Fruit fly (Drosophila melanogaster) Kc167 (cell line): ENCODE data around the gene CG16984.

Experiments used
- Myc ChIP-seq: fragments of >200 bp; optimal IDR thresholded peaks from 2 replicates; lab custom pipeline; 2017; ENCODE audit warnings: missing external identifiers
- Sin3A ChIP-seq: fragments of >200 bp; optimal IDR thresholded peaks from 2 replicates; lab custom pipeline; 2018; ENCODE audit warnings: missing external identifiers
- h ChIP-seq: fragments of >200 bp; optimal IDR thresholded peaks from 3 replicates; lab custom pipeline; 2018; ENCODE audit warnings: missing external identifiers
- insv ChIP-seq: fragments of >200 bp; optimal IDR thresholded peaks from 3 replicates; lab custom pipeline; 2018; ENCODE audit warnings: missing external identifiers
- psq ChIP-seq: fragments of >200 bp; optimal IDR thresholded peaks from 2 replicates; lab custom pipeline; 2017; ENCODE audit warnings: missing external identifiers
- ttk ChIP-seq: sonication (Bioruptor generic); optimal IDR thresholded peaks from 2 replicates; lab custom pipeline; 2017; ENCODE audit warnings: missing external identifiers

The CG16984 gene

DNA sequence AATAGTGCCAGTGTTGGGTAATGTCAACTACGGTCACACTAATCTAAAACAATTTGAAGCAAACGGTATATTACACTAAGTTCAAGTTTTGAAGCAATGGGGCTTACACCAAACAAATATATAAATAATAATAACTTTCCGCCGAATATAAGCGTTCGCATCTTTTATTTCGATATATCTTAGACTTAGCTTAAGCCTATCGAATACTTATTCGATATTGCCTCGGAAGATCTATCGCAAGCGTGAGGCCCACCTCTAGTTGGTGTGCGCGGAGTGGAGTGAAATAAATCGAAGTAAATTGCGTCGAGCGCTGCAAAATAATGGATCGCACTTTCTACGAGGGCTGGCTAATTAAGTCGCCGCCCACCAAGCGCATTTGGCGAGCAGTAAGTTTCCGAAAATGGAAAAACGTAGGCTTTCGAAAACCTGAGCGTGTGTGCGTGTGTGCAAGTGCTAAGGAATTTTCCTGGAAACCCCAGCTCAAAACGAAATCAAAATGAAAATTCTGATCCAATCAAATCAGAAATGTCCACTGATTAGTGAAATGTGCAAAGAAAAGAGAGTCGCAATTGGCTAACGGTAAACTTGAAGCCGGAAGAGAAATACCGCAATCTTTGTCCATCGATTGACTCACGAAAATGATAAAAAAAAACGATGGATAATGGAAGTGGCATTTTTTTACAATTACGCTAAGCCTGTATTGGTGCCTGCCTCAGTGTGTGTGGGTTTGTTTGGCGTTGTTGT, 6.2 kb upstream of the CG16984 start, which contains the start of gene dos:
Gene dos, plus strand, starts transcription at position 248 of the 744 bp plus-strand sequence.
- TF ChIP-seq psq (lab: Kevin White, UChicago) (peak; percentile 95), Myc (lab: Kevin White, UChicago) (no peak), ttk (lab: Kevin White, UChicago) (no peak), Sin3A (no peak), insv (lab: Kevin White, UChicago) (no peak), h (lab: Kevin White, UChicago) (no peak)

DNA sequence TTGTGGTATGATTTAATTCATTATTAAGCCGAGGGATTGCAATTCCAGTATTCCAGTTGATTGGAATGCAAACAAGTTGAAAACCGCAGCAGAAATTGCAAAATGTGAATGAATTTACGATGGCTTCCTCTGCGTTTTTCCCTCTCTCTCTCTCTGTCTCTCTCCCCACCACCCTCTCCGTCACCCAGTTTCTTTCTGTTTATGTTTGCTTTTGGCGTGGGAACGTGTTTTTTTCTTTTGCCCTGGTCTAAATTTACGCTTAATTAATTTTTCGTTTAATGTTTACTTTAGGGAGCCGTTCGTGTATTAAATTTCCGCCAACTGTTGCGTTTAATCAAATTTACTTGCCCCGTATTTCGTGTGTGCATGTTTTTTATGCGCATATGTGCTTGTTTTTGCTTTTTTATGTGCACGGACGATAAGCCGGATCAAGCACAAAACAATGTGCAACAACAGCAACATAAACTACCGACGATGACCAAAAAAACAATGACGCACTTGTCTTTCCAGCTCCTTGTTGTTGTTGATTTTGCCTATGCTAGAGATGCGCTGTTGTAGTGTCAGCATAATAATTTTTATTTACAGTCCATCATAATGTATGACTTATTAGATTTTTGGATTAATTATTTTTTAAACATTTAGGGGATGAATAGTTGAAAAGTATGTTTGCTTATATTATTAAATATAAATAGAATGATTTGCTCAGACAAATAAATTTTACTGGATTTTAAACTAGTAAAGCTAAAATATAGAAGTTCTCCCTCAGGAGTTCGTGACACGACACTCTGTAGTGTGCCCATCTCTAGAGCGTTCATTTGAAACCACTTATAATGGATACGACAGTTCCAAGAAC, 5.4 kb upstream of the CG16984 start:
- TF ChIP-seq insv (lab: Kevin White, UChicago) (no peak), Sin3A (no peak), Myc (lab: Kevin White, UChicago) (no peak), ttk (lab: Kevin White, UChicago) (no peak), psq (lab: Kevin White, UChicago) (no peak), h (lab: Kevin White, UChicago) (no peak)

DNA sequence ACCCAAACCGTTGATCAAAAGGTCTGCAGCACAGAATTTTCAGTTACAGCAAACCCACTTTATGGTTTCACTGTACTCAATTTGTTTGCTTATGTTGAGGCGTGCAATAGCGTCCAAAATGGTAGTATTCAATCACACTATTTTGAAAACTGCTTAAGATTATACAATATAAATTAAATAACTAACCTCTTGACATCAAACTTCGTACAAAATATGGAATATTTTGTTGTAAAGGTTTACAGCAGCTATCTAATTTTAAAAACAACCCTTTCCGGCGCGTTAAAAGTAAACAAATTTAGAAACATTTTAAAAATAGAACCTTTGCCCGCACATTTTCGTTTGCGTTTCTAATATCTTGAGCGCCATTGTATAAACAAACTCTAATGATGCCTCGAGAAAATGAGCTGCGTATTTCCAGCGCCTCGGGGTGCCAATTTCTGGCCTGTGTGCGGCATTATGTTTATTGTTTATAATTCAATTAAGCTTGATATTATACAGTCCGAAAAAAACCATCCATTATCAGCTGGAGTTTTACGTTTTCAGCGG, 4.7 kb upstream of the CG16984 start:
- no peak for TF ChIP-seq Myc (lab: Kevin White, UChicago)
- TF ChIP-seq ttk (lab: Kevin White, UChicago) = no peak
- TF ChIP-seq h (lab: Kevin White, UChicago) = no peak
- no peak for TF ChIP-seq Sin3A
- no peak for TF ChIP-seq psq (lab: Kevin White, UChicago)
- no peak for TF ChIP-seq insv (lab: Kevin White, UChicago)

dm6 chr3L:2599214-2599730, 3.7 kb downstream of the CG16984 start, which contains the start of the genes CG16985 and CG12182:
Gene CG16985, plus strand, starts transcription at chr3L:2599297.
Gene CG12182, minus strand, starts transcription at chr3L:2599579.
- TF ChIP-seq h (lab: Kevin White, UChicago) = no peak
- no peak for TF ChIP-seq Myc (lab: Kevin White, UChicago)

DNA sequence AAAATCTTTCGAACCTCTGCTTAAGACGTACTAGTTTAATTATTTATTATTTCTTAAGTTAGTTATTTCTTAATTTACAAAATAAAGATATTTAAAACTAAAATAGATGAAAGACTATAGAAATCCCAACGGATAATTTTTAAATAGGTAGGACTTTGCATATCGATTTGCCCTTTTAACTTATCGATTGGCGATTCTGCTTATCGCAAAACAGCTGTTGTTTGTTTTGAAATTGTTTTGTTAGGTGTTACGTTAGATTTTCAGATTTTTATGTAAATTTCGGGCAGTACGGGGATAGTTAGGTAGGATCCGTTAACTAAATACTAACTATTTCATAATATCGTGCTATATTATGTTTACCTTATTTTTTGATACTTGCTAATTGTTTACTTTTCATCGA, 4.6 kb downstream of the CG16984 start, which contains the start of gene CG16986:
Gene CG16986, plus strand, starts transcription at position 188 of the 400 bp plus-strand sequence.
- TF ChIP-seq insv (lab: Kevin White, UChicago) (no peak), psq (lab: Kevin White, UChicago) (no peak), ttk (lab: Kevin White, UChicago) (no peak), h (lab: Kevin White, UChicago) (no peak), Sin3A (no peak), Myc (lab: Kevin White, UChicago) (no peak)

- TF ChIP-seq psq (lab: Kevin White, UChicago) (no peak), Sin3A (no peak), insv (lab: Kevin White, UChicago) (no peak), ttk (lab: Kevin White, UChicago) (no peak)
Observed at dm6 chr3L:2608825-2609224, 13.2 kb downstream of the CG16984 start.

- TF ChIP-seq h (lab: Kevin White, UChicago) (no peak), ttk (lab: Kevin White, UChicago) (no peak), insv (lab: Kevin White, UChicago) (no peak), psq (lab: Kevin White, UChicago) (no peak), Sin3A (no peak), Myc (lab: Kevin White, UChicago) (no peak)
Observed at dm6 chr3L:2614222-2614621, 18.6 kb downstream of the CG16984 start.

DNA sequence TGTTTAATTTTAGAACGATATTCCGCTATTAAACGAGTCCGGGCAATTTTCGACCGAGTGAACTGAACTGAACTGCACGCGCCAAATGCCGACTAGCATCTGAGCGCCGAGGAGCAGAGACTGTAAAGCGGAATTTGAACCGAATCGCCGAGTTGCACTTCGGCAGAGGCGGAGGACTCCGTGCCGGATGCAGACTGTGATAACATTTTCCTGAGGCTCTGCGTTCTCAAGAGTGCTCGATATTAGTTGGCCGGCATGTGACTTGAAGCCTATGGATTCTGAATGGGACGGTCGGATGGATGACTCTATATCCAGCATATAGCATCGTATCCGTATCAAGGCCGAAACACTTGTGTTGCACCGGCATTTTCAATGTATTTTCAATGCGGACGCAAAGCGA, 34.4 kb downstream of the CG16984 start, which contains the start of gene Pxn:
Gene Pxn, minus strand, starts transcription at position 101 of the 400 bp plus-strand sequence.
- no peak for TF ChIP-seq Myc (lab: Kevin White, UChicago)
- no peak for TF ChIP-seq h (lab: Kevin White, UChicago)
- TF ChIP-seq Sin3A = no peak
- no peak for TF ChIP-seq psq (lab: Kevin White, UChicago)
- no peak for TF ChIP-seq insv (lab: Kevin White, UChicago)
- no peak for TF ChIP-seq ttk (lab: Kevin White, UChicago)

- TF ChIP-seq Sin3A (no peak), Myc (lab: Kevin White, UChicago) (no peak), insv (lab: Kevin White, UChicago) (no peak), h (lab: Kevin White, UChicago) (no peak), ttk (lab: Kevin White, UChicago) (no peak), psq (lab: Kevin White, UChicago) (no peak)
Observed at dm6 chr3L:2631406-2631805, 35.8 kb downstream of the CG16984 start, which contains the start of the genes CG42245 and MEP-1. Gene CG42245, plus strand, starts transcription at chr3L:2631715. Gene MEP-1, plus strand, starts transcription at chr3L:2631715.

DNA sequence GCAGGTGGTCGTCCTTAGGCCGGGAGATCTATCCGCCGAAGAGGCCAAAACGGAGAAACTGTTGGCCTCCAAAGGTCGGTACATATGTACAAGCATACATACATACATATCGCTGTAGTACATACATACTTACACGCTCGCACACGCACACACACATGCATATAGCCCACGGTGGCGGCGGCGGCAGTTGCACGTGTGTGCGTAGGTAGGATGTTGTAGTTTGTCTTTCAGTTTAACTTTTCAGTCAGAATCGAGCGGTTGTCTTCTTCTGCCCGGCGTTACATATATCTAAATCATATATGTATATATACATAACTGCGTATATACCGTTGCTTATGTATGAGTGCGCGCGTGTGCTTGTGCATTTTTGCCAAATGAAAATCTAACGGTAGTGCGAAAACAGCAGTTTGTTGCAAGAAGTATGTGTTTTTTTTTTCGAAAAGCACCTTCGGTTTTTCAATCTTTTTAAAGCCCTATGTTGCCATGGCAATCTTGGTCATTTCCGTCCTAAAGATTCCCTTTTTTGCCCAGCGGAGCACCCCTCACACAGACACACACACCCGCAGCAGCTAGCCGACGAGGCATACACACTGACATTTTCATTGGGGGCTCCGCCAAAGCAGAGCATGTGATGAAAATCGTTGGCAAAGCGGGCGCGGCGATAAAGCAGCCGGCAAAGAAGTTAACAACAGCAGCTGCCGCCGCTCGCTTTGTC, 36.6 kb downstream of the CG16984 start:
- TF ChIP-seq insv (lab: Kevin White, UChicago) (no peak), Myc (lab: Kevin White, UChicago) (no peak), h (lab: Kevin White, UChicago) (no peak), Sin3A (no peak), ttk (lab: Kevin White, UChicago) (no peak), psq (lab: Kevin White, UChicago) (no peak)
